Worm (Caenorhabditis elegans) whole organism, L4 larva: ENCODE results near the gene fkb-4.
A peak's percentile ranks its signal among the peaks of the same experiment; 100 is the strongest.

Experiments
- ZK337.2 ChIP-seq: fragments of 200-800 bp; sonication (Bioruptor generic); IDR thresholded peaks from 2 replicates; pipeline ENCODE4 v1.3.6; 2022; ENCODE audit warnings: missing genetic modification reagents, missing genetic modification characterization, missing compliant biosample characterization
- ceh-44 ChIP-seq: fragments of 200-800 bp; sonication (Bioruptor generic); IDR thresholded peaks from 2 replicates; pipeline ENCODE4 v1.3.6; 2022; ENCODE audit warnings: missing genetic modification reagents, missing genetic modification characterization, missing compliant biosample characterization
- cey-2 ChIP-seq: sonication (generic microtip); optimal IDR thresholded peaks from 3 replicates; lab custom pipeline; 2017; ENCODE audit warnings: missing genetic modification characterization, mild to moderate bottlenecking, missing compliant biosample characterization, antibody characterized with exemption, borderline replicate concordance; ENCODE audit not compliant: insufficient read depth
- ctbp-1 ChIP-seq: fragments of 200-800 bp; sonication (Bioruptor generic); IDR thresholded peaks from 2 replicates; pipeline ENCODE4 v1.3.6; 2022; ENCODE audit warnings: missing genetic modification reagents, missing genetic modification characterization, missing compliant biosample characterization
- daf-19 ChIP-seq: fragments of 200-800 bp; sonication (Bioruptor generic); conservative IDR thresholded peaks from 2 replicates; pipeline ENCODE4 v1.3.6; 2022; ENCODE audit warnings: missing genetic modification characterization, missing compliant biosample characterization
- daf-8 ChIP-seq: fragments of 200-800 bp; sonication (Bioruptor generic); IDR thresholded peaks from 2 replicates; pipeline ENCODE4 v1.3.6; 2022; ENCODE audit warnings: missing genetic modification characterization, missing compliant biosample characterization
- dmd-8 ChIP-seq: fragments of 200-800 bp; sonication (Bioruptor generic); IDR thresholded peaks from 2 replicates; pipeline ENCODE4 v1.3.6; 2022; ENCODE audit warnings: missing genetic modification characterization, missing compliant biosample characterization
- hlh-11 ChIP-seq: fragments of 200-800 bp; sonication (Bioruptor generic); optimal IDR thresholded peaks from 2 replicates; lab custom pipeline; 2018; ENCODE audit warnings: mild to moderate bottlenecking, missing genetic modification characterization, missing compliant biosample characterization
- lin-15B ChIP-seq: fragments of 150-350 bp; sonication (generic microtip); optimal IDR thresholded peaks from 3 replicates; lab custom pipeline; 2014; ENCODE audit warnings: missing biosample characterization, missing genetic modification characterization
- mes-2 ChIP-seq: sonication (generic microtip); optimal IDR thresholded peaks from 2 replicates; lab custom pipeline; 2016; ENCODE audit warnings: missing genotype, mild to moderate bottlenecking, missing genetic modification characterization, missing compliant biosample characterization; ENCODE audit not compliant: poor library complexity, severe bottlenecking
- sdz-12 ChIP-seq: fragments of 200-800 bp; sonication (Bioruptor generic); optimal IDR thresholded peaks from 2 replicates; lab custom pipeline; 2018; ENCODE audit warnings: mild to moderate bottlenecking, missing genetic modification characterization, missing compliant biosample characterization
- set-16 ChIP-seq: fragments of 200-800 bp; sonication (Bioruptor generic); IDR thresholded peaks from 2 replicates; pipeline ENCODE4 v1.3.6; 2022; ENCODE audit warnings: missing genetic modification reagents, missing genetic modification characterization, missing compliant biosample characterization

The fkb-4 gene

DNA sequence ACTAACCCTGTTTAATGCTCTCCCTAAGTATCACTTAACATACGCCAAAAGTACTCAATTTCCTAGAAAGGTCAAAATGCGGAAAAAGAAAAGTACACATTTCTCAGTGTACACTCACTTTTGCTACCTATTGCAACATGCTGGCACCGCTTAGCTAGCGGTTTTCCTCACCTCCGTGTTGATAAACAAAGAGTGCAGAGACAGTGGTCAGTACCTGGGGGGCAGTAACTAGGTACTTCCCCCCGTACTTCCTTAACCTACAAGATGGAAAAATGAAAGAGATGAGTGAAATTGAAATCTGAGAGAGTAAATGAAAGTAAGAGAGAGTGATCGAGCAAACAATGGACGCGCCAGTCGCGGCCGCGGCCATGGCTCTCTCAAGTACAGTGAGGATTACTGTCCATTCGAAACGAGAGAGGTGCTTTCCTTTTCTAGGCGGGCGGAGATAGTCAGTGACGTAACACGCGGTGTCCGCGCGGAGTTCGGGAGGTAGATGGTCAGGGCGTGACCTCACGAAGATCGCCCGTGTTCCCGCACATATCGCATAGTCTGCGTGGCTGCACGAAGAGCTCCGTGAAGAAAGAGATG lies 50.7 kb downstream of the fkb-4 start, which contains the start of gene cky-1:
Gene cky-1, plus strand, starts transcription at position 538 of the 588 bp plus-strand sequence.
- TF ChIP-seq ceh-44 (GFP tag; lab: Robert Waterston, UW) (no peak), lin-15B (no peak), daf-19 (0 out of 2 replicates have a peak, but pooled peaks have one; percentile 59), mes-2 (tag; lab: Kevin White, UChicago) (no peak), cey-2 (tag; lab: Kevin White, UChicago) (no peak), daf-8 (GFP tag; lab: Robert Waterston, UW) (no peak), hlh-11 (peak; percentile 8), set-16 (GFP tag; lab: Robert Waterston, UW) (peak; percentile 58; the same call in 1 of the 2 replicates), ctbp-1 (GFP tag; lab: Robert Waterston, UW) (no peak), ZK337.2 (GFP tag; lab: Robert Waterston, UW) (no peak), sdz-12 (GFP tag; lab: Kevin White, UChicago) (no peak), dmd-8 (GFP tag; lab: Robert Waterston, UW) (no peak)
- TF ChIP-seq, all 104 proteins: peak for 3
